Worm (Caenorhabditis elegans) whole organism, L2 larva: ENCODE results near the gene srt-18.

Experiments used
- F13H6.1 ChIP-seq: sonication (generic microtip); optimal IDR thresholded peaks from 2 replicates; lab custom pipeline; 2016; ENCODE audit warnings: missing genetic modification characterization, missing compliant biosample characterization
- aly-2 ChIP-seq: fragments of 150-350 bp; optimal IDR thresholded peaks from 2 replicates; lab custom pipeline; 2014; ENCODE audit warnings: missing biosample characterization, missing genetic modification characterization
- fos-1 ChIP-seq: fragments of 150-350 bp; optimal IDR thresholded peaks from 2 replicates; lab custom pipeline; 2014; ENCODE audit warnings: missing biosample characterization, missing genetic modification characterization
- lsy-2 ChIP-seq, 2 experiments: fragments of 150-350 bp in 1 of 2; sonication (generic microtip) in 1 of 2; optimal IDR thresholded peaks; 2 replicates each; lab custom pipeline; 2014 to 2017; ENCODE audit warnings: missing biosample characterization in 2 of 2, missing genetic modification characterization in 2 of 2
- nhr-11 ChIP-seq: fragments of 150-350 bp; optimal IDR thresholded peaks from 2 replicates; lab custom pipeline; 2014; ENCODE audit warnings: missing biosample characterization, missing genetic modification characterization
- nhr-12 ChIP-seq: fragments of 150-350 bp; optimal IDR thresholded peaks from 2 replicates; lab custom pipeline; 2014; ENCODE audit warnings: missing biosample characterization, missing genetic modification characterization
- nhr-237 ChIP-seq: fragments of 150-350 bp; optimal IDR thresholded peaks from 2 replicates; lab custom pipeline; 2014; ENCODE audit warnings: missing biosample characterization, missing genetic modification characterization
- snpc-4 ChIP-seq: fragments of 150-350 bp; optimal IDR thresholded peaks from 2 replicates; lab custom pipeline; 2014; ENCODE audit warnings: missing biosample characterization, missing genetic modification characterization
- unc-62 ChIP-seq: fragments of 150-350 bp; optimal IDR thresholded peaks from 2 replicates; lab custom pipeline; 2014; ENCODE audit warnings: missing biosample characterization, missing genetic modification reagents, missing genetic modification characterization
- ztf-11 ChIP-seq: sonication (generic microtip); optimal IDR thresholded peaks from 2 replicates; lab custom pipeline; 2017; ENCODE audit warnings: missing biosample characterization, missing genetic modification characterization

DNA sequence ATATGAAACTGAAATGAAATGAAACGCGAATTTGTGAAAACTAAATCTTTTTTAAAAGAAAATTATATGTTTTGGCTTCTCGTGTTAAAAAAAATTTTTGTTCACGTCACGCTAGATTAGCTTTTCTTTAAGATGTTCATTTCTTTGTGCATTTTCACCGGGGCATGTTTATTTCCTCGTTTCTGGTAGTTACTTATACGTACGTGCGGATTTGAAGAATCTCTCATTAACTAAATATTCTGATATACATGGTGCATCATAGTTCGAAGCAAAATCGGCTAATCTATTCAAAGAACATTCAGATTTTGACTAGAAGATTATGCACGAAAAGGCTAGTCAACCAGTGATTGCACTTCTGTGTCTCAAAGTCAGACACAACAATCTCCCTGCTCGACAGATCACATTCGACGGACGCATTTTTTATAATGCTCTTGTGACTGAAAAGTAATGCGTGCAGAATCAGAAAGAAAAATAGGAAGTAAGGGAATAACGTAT lies 32.2 kb upstream of the srt-18 start, which contains the start of gene C25E10.17:
- no peak for TF ChIP-seq snpc-4
- no peak for TF ChIP-seq ztf-11 (tag; lab: Kevin White, UChicago)
- TF ChIP-seq unc-62 (GFP tag; lab: Kevin White, UChicago): no peak
- no peak for TF ChIP-seq nhr-11 (tag; lab: Kevin White, UChicago)
- no peak for TF ChIP-seq nhr-12
- TF ChIP-seq F13H6.1: no peak
- no peak for TF ChIP-seq nhr-237 (tag; lab: Kevin White, UChicago)
- TF ChIP-seq aly-2: no peak
- no peak for TF ChIP-seq fos-1 (tag; lab: Kevin White, UChicago)
- no peak for TF ChIP-seq lsy-2 (tag; optimal IDR thresholded peaks at IDR 0.05; lab: Kevin White, UChicago)
